Worm (Caenorhabditis elegans) whole organism, L1 larva: ENCODE data around the gene F59F5.7.

Experiments
- C04F5.9 ChIP-seq: sonication (generic microtip); optimal IDR thresholded peaks from 2 replicates; lab custom pipeline; 2016; ENCODE audit warnings: missing genetic modification characterization, missing compliant biosample characterization
- C16A3.4 ChIP-seq: fragments of 150-350 bp; optimal IDR thresholded peaks from 2 replicates; lab custom pipeline; 2014; ENCODE audit warnings: missing biosample characterization, missing genetic modification characterization
- aha-1 ChIP-seq: fragments of 150-350 bp; optimal IDR thresholded peaks from 2 replicates; lab custom pipeline; 2014; ENCODE audit warnings: missing biosample characterization, missing genetic modification characterization
- alr-1 ChIP-seq: fragments of 200-800 bp; sonication (Bioruptor generic); optimal IDR thresholded peaks from 2 replicates; lab custom pipeline; 2018; ENCODE audit warnings: borderline replicate concordance, mild to moderate bottlenecking, missing genetic modification characterization, missing compliant biosample characterization
- aly-2 ChIP-seq: fragments of 150-350 bp; optimal IDR thresholded peaks from 2 replicates; lab custom pipeline; 2014; ENCODE audit warnings: missing biosample characterization, missing genetic modification characterization
- ceh-63 ChIP-seq: fragments of 200-800 bp; sonication (Bioruptor generic); optimal IDR thresholded peaks from 2 replicates; lab custom pipeline; 2018; ENCODE audit warnings: mild to moderate bottlenecking, missing genetic modification characterization, missing compliant biosample characterization
- ceh-82 ChIP-seq, 3 experiments: fragments of 150-350 bp in 1 of 3; sonication (generic microtip) in 2 of 3; optimal IDR thresholded peaks; 2 replicates each; lab custom pipeline; 2014 to 2017; ENCODE audit warnings: missing biosample characterization in 3 of 3, missing genetic modification characterization in 3 of 3
- ceh-90 ChIP-seq: sonication (generic microtip); optimal IDR thresholded peaks from 2 replicates; lab custom pipeline; 2016; ENCODE audit warnings: missing genetic modification characterization, missing compliant biosample characterization
- dpl-1 ChIP-seq, 3 experiments: fragments of 150-350 bp in 2 of 3; sonication (generic microtip) in 1 of 3; optimal IDR thresholded peaks; 2 replicates each; lab custom pipeline; 2014 to 2017; ENCODE audit warnings: missing biosample characterization in 3 of 3, missing genetic modification characterization in 3 of 3, missing genetic modification reagents in 3 of 3
- efl-1 ChIP-seq, 4 experiments: fragments of 150-350 bp; optimal IDR thresholded peaks in 3 of 4; peaks in 1 of 4; 1 replicate in 1 of 4; 2 replicates in 3 of 4; lab custom pipeline; 2014; ENCODE audit warnings: missing biosample characterization in 2 of 4, missing genetic modification characterization in 2 of 4, missing genetic modification reagents in 2 of 4
- egl-13 ChIP-seq: sonication (generic microtip); optimal IDR thresholded peaks from 2 replicates; lab custom pipeline; 2016; ENCODE audit warnings: missing genotype, missing genetic modification reagents, missing genetic modification characterization, missing compliant biosample characterization
- egl-27 ChIP-seq, 2 experiments: fragments of 150-350 bp in 1 of 2; sonication (generic microtip); optimal IDR thresholded peaks; 3 replicates each; lab custom pipeline; 2017 to 2018; ENCODE audit warnings: missing biosample characterization in 2 of 2, missing genetic modification characterization in 2 of 2, missing genetic modification reagents in 2 of 2
- elt-3 ChIP-seq, 6 experiments: fragments of 150-350 bp in 1 of 6; sonication (generic microtip); optimal IDR thresholded peaks; 2 replicates each; lab custom pipeline; 2017 to 2018; ENCODE audit warnings: missing biosample characterization in 6 of 6, missing genetic modification characterization in 6 of 6, inconsistent platforms in 1 of 6
- fos-1 ChIP-seq: fragments of 150-350 bp; optimal IDR thresholded peaks from 2 replicates; lab custom pipeline; 2014; ENCODE audit warnings: missing biosample characterization, missing genetic modification characterization
- hlh-4 ChIP-seq: sonication (generic microtip); optimal IDR thresholded peaks from 2 replicates; lab custom pipeline; 2016; ENCODE audit warnings: mild to moderate bottlenecking, missing genetic modification characterization, missing compliant biosample characterization
- jun-1 ChIP-seq: fragments of 150-350 bp; optimal IDR thresholded peaks from 2 replicates; lab custom pipeline; 2014; ENCODE audit warnings: missing biosample characterization, missing genetic modification reagents, missing genetic modification characterization
- lin-13 ChIP-seq: fragments of 150-350 bp; optimal IDR thresholded peaks from 2 replicates; lab custom pipeline; 2014; ENCODE audit warnings: missing biosample characterization, missing genetic modification reagents, missing genetic modification characterization
- lin-14 ChIP-seq: fragments of 200-800 bp; sonication (Bioruptor generic); optimal IDR thresholded peaks from 2 replicates; lab custom pipeline; 2018; ENCODE audit warnings: mild to moderate bottlenecking, missing genetic modification characterization, moderate library complexity, missing compliant biosample characterization
- lir-3 ChIP-seq: sonication (generic microtip); optimal IDR thresholded peaks from 2 replicates; lab custom pipeline; 2016; ENCODE audit warnings: mild to moderate bottlenecking, missing genetic modification characterization, moderate library complexity, missing compliant biosample characterization; ENCODE audit not compliant: poor library complexity
- mab-9 ChIP-seq: fragments of 200-800 bp; sonication (Bioruptor generic); IDR thresholded peaks from 2 replicates; pipeline ENCODE4 v1.3.6; 2022; ENCODE audit warnings: missing genetic modification reagents, missing genetic modification characterization, missing compliant biosample characterization
- mep-1 ChIP-seq: fragments of 150-350 bp; optimal IDR thresholded peaks from 2 replicates; lab custom pipeline; 2014; ENCODE audit warnings: missing biosample characterization, missing genetic modification characterization
- nhr-237 ChIP-seq: fragments of 150-350 bp; optimal IDR thresholded peaks from 2 replicates; lab custom pipeline; 2014; ENCODE audit warnings: missing biosample characterization, missing genetic modification characterization
- nhr-71 ChIP-seq: sonication (generic microtip); optimal IDR thresholded peaks from 2 replicates; lab custom pipeline; 2016; ENCODE audit warnings: mild to moderate bottlenecking, missing genetic modification characterization, moderate library complexity, missing compliant biosample characterization
- nhr-85 ChIP-seq: sonication (generic microtip); peaks from one replicate; lab custom pipeline; 2016; ENCODE audit warnings: missing genetic modification characterization, inconsistent platforms, missing compliant biosample characterization
- pag-3 ChIP-seq: sonication (generic microtip); optimal IDR thresholded peaks from 2 replicates; lab custom pipeline; 2017; ENCODE audit warnings: missing genetic modification characterization, mild to moderate bottlenecking, missing compliant biosample characterization, antibody characterized with exemption, borderline replicate concordance; ENCODE audit not compliant: insufficient read depth
- rnt-1 ChIP-seq: sonication (generic microtip); optimal IDR thresholded peaks from 2 replicates; lab custom pipeline; 2016; ENCODE audit warnings: mild to moderate bottlenecking, missing genetic modification characterization, moderate library complexity, missing compliant biosample characterization
- skn-1 ChIP-seq: fragments of 150-350 bp; optimal IDR thresholded peaks from 2 replicates; lab custom pipeline; 2014; ENCODE audit warnings: missing biosample characterization, missing genetic modification characterization
- sptf-1 ChIP-seq: fragments of 150-350 bp; optimal IDR thresholded peaks from 2 replicates; lab custom pipeline; 2014; ENCODE audit warnings: missing biosample characterization, missing genetic modification characterization
- sup-37 ChIP-seq: fragments of 200-800 bp; sonication (Bioruptor generic); optimal IDR thresholded peaks from 2 replicates; lab custom pipeline; 2018; ENCODE audit warnings: mild to moderate bottlenecking, missing genetic modification characterization, missing compliant biosample characterization
- swsn-7 ChIP-seq: sonication (generic microtip); optimal IDR thresholded peaks from 2 replicates; lab custom pipeline; 2016; ENCODE audit warnings: missing genetic modification characterization, missing compliant biosample characterization
- tbx-2 ChIP-seq: sonication (generic microtip); optimal IDR thresholded peaks from 2 replicates; lab custom pipeline; 2016; ENCODE audit warnings: missing genetic modification characterization, missing compliant biosample characterization
- unc-30 ChIP-seq: sonication (generic microtip); optimal IDR thresholded peaks from 2 replicates; lab custom pipeline; 2017; ENCODE audit warnings: missing biosample characterization, missing genetic modification characterization
- unc-98 ChIP-seq: fragments of 200-800 bp; sonication (Bioruptor generic); IDR thresholded peaks from 2 replicates; pipeline ENCODE4 v1.3.6; 2022; ENCODE audit warnings: missing genetic modification characterization, missing compliant biosample characterization
- vab-15 ChIP-seq: sonication (generic microtip); optimal IDR thresholded peaks from 2 replicates; lab custom pipeline; 2017; ENCODE audit warnings: missing genotype, mild to moderate bottlenecking, missing genetic modification characterization, missing compliant biosample characterization
- xbp-1 ChIP-seq: sonication (generic microtip); optimal IDR thresholded peaks from 2 replicates; lab custom pipeline; 2016; ENCODE audit warnings: missing genetic modification characterization, missing compliant biosample characterization
- zip-4 ChIP-seq: fragments of 200-800 bp; sonication (Bioruptor generic); optimal IDR thresholded peaks from 2 replicates; lab custom pipeline; 2018; ENCODE audit warnings: mild to moderate bottlenecking, missing genetic modification characterization, moderate library complexity, missing compliant biosample characterization
- ztf-11 ChIP-seq, 2 experiments: sonication (generic microtip); optimal IDR thresholded peaks; 2 replicates each; lab custom pipeline; 2016 to 2017; ENCODE audit warnings: missing genetic modification characterization in 2 of 2, missing biosample characterization in 1 of 2, missing compliant biosample characterization in 1 of 2
- ztf-4 ChIP-seq: fragments of 150-350 bp; optimal IDR thresholded peaks from 2 replicates; lab custom pipeline; 2014; ENCODE audit warnings: missing biosample characterization, missing genetic modification characterization

Gene F59F5.7

DNA sequence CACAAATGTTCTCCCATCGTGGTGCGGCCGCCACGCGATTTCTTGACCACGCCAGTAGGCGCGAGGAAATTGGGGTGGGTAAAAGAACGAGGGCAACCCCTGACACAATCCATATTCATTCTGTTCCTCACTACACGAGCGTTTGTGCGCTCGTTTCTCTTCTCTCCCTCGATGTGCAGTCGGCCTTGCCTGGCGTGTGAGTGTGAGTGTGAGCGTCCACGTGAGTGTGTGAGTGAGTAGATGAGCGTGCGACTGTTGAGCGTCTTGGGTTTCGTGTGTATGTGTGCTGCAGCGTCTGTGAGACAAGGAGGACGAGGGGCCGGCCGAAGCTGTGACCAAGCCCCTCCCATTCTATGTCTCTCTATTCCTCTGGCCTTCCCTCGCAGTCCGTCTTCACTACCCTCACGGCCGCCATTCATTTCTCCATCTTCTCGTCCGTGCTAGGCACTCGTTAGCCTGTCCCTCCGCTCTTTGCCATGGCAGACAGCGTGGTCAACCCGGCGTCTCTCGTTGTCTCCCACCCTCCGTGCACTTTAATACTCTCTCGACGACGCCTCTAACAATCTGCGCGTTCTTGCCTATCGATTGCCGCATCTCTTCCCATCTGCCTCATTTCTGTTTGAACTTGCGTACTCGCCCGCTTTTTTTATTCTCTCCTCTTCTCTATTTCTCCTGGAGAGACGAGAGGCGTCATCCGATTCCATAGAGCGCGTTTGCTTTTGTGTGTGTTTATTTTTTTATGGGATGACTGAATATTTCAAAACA, 9.3 kb downstream of the F59F5.7 start (continued):
- TF ChIP-seq zip-4 (GFP tag; lab: Kevin White, UChicago) (peak; percentile 80), vab-15 (tag; lab: Kevin White, UChicago) (peak; percentile 53), lin-13 (GFP tag; lab: Kevin White, UChicago) (peak; percentile 74), unc-30 (no peak), C04F5.9 (tag; lab: Kevin White, UChicago) (peak; percentile 43), ztf-11 (tag; optimal IDR thresholded peaks at IDR 0.05; lab: Kevin White, UChicago) (peak in 1 of 2 experiments; percentile 92), fos-1 (tag; lab: Kevin White, UChicago) (peak; percentile 56), egl-27 (tag; optimal IDR thresholded peaks at IDR 0.05; lab: Kevin White, UChicago) (peak; percentile 46 to 81), xbp-1 (tag; lab: Kevin White, UChicago) (peak; percentile 93), elt-3 (tag; optimal IDR thresholded peaks at IDR 0.05; lab: Kevin White, UChicago) (peak in 2 of 6 experiments; percentile 33 to 91), pag-3 (tag; lab: Kevin White, UChicago) (peak; percentile 89), egl-13 (tag; lab: Kevin White, UChicago) (peak; percentile 96), aly-2 (tag; lab: Kevin White, UChicago) (peak; percentile 21), aha-1 (peak; percentile 28), efl-1 (optimal IDR thresholded peaks at IDR 0.05; lab: Kevin White, UChicago) (peak; percentile 74 to 85), efl-1 (GFP tag; optimal IDR thresholded peaks at IDR 0.05 in 1 of 2; lab: Kevin White, UChicago) (peak; percentile 51 to 97), dpl-1 (GFP tag; optimal IDR thresholded peaks at IDR 0.05; lab: Kevin White, UChicago) (peak; percentile 59 to 74 (median 61)), rnt-1 (tag; lab: Kevin White, UChicago) (peak; percentile 88), ceh-63 (peak; percentile 81), sptf-1 (tag; lab: Kevin White, UChicago) (no peak), hlh-4 (tag; lab: Kevin White, UChicago) (no peak), sup-37 (GFP tag; lab: Kevin White, UChicago) (no peak), nhr-237 (tag; lab: Kevin White, UChicago) (peak; percentile 84), lin-14 (GFP tag; lab: Kevin White, UChicago) (peak; percentile 99), ceh-90 (tag; lab: Kevin White, UChicago) (peak; percentile 44), mab-9 (GFP tag; lab: Robert Waterston, UW) (peak; percentile 85), C16A3.4 (tag; lab: Kevin White, UChicago) (peak; percentile 87), unc-98 (GFP tag; lab: Robert Waterston, UW) (no peak), nhr-71 (tag; lab: Kevin White, UChicago) (peak; percentile 99), alr-1 (tag; lab: Kevin White, UChicago) (no peak), swsn-7 (tag; lab: Kevin White, UChicago) (peak; percentile 99), lir-3 (tag; lab: Kevin White, UChicago) (peak; percentile 82), jun-1 (peak; percentile 94)

DNA sequence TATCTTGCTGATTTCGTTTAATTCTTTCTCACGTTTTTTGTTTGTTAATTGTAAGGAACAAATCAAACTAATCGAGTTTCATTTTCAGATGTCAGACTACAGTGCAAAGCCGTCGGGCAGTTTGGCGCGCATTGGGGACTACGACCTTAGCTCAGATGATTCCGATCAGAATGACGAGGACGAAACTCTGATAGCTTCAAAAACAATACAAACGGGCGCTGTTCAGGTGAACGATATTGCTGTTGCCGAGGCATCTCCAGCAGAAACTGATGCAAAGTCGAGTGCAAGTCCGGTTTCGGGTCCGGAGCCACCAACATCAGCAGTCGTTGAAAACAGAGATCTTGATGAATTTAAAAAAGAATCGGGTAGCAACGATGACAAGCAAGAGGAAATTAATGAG, 9.9 kb downstream of the F59F5.7 start, which contains the start of gene bet-2:
bet-2 (plus strand) TSS at position 89 of the 400 bp plus-strand sequence.
- TF ChIP-seq ztf-4 (tag; lab: Kevin White, UChicago), result no peak
- no peak for TF ChIP-seq tbx-2
- no peak for TF ChIP-seq rnt-1 (tag; lab: Kevin White, UChicago)
- no peak for TF ChIP-seq C16A3.4 (tag; lab: Kevin White, UChicago)
- TF ChIP-seq nhr-85 (tag; lab: Kevin White, UChicago), result no peak
- no peak for TF ChIP-seq skn-1 (tag; lab: Kevin White, UChicago)
- TF ChIP-seq mep-1, result no peak
- TF ChIP-seq ceh-82 (tag; optimal IDR thresholded peaks at IDR 0.05; lab: Kevin White, UChicago), result no peak
- TF ChIP-seq aly-2 (tag; lab: Kevin White, UChicago), result no peak
